Fruit fly (Drosophila melanogaster) whole organism, wandering third instar larva: ENCODE data around the gene CG11504.

Experiments
- CG9705 ChIP-seq: fragments of 200-800 bp; sonication (Bioruptor generic); optimal IDR thresholded peaks from 2 replicates; lab custom pipeline; 2018; ENCODE audit warnings: missing biosample characterization, mild to moderate bottlenecking, missing genetic modification characterization
- Dfd ChIP-seq: fragments of >200 bp; optimal IDR thresholded peaks from 2 replicates; lab custom pipeline; 2017; ENCODE audit warnings: missing biosample characterization, missing genetic modification characterization
- GATAd ChIP-seq: sonication (Bioruptor generic); optimal IDR thresholded peaks from 2 replicates; lab custom pipeline; 2016; ENCODE audit warnings: missing biosample characterization, missing genetic modification characterization
- OdsH ChIP-seq: fragments of 200-800 bp; sonication (Bioruptor generic); optimal IDR thresholded peaks from 2 replicates; lab custom pipeline; 2016; ENCODE audit warnings: missing biosample characterization, mild to moderate bottlenecking, missing genetic modification characterization
- Rel ChIP-seq, 2 experiments: fragments of 200-800 bp; sonication (Bioruptor generic) in 1 of 2; optimal IDR thresholded peaks; 2 replicates in 1 of 2; 3 replicates in 1 of 2; lab custom pipeline; 2016 to 2019; ENCODE audit warnings: mild to moderate bottlenecking in 2 of 2, missing biosample characterization in 2 of 2, missing genetic modification characterization in 2 of 2, moderate library complexity in 1 of 2
- brk ChIP-seq: fragments of 200-800 bp; sonication (Bioruptor generic); optimal IDR thresholded peaks from 2 replicates; lab custom pipeline; 2016; ENCODE audit warnings: missing biosample characterization, mild to moderate bottlenecking, missing genetic modification characterization
- fru ChIP-seq: fragments of 200-800 bp; sonication (Bioruptor generic); optimal IDR thresholded peaks from 3 replicates; lab custom pipeline; 2016; ENCODE audit warnings: missing biosample characterization, mild to moderate bottlenecking, missing genetic modification characterization
- h ChIP-seq: fragments of 200-800 bp; sonication (Bioruptor generic); optimal IDR thresholded peaks from 3 replicates; lab custom pipeline; 2016; ENCODE audit warnings: missing biosample characterization, mild to moderate bottlenecking, missing genetic modification characterization
- pan ChIP-seq: fragments of >200 bp; optimal IDR thresholded peaks from 2 replicates; lab custom pipeline; 2017
- psq ChIP-seq: fragments of 200-800 bp; sonication (Bioruptor generic); optimal IDR thresholded peaks from 3 replicates; lab custom pipeline; 2017; ENCODE audit warnings: missing biosample characterization, mild to moderate bottlenecking, missing genetic modification characterization, moderate library complexity
- sv ChIP-seq: fragments of 200-800 bp; sonication (Bioruptor generic); optimal IDR thresholded peaks from 3 replicates; lab custom pipeline; 2016; ENCODE audit warnings: missing biosample characterization, missing genetic modification characterization

dm6 chr3R:30012602-30013489, 15.1 kb downstream of the CG11504 start:
- TF ChIP-seq GATAd (no peak), pan (lab: Kevin White, UChicago) (no peak), sv (GFP tag; lab: Kevin White, UChicago) (no peak), brk (GFP tag; lab: Kevin White, UChicago) (no peak), Rel (GFP tag; optimal IDR thresholded peaks at IDR 0.05; lab: Kevin White, UChicago) (no peak), Rel (tag; optimal IDR thresholded peaks at IDR 0.05; lab: Kevin White, UChicago) (no peak), Dfd (GFP tag; lab: Kevin White, UChicago) (no peak), h (peak; percentile 68), OdsH (GFP tag; lab: Kevin White, UChicago) (peak; percentile 38), psq (no peak), fru (GFP tag; lab: Kevin White, UChicago) (peak; percentile 32), CG9705 (no peak)
